Fruit fly (Drosophila melanogaster) whole organism, embryonic: ENCODE data around the gene slmb.

Experiments used
- Atf3 ChIP-seq: fragments of 200-800 bp; sonication (Bioruptor generic); optimal IDR thresholded peaks from 3 replicates; lab custom pipeline; 2016; ENCODE audit warnings: missing biosample characterization, missing genetic modification characterization
- CG11723 ChIP-seq: fragments of 200-800 bp; sonication (Bioruptor generic); optimal IDR thresholded peaks from 2 replicates; lab custom pipeline; 2017; ENCODE audit warnings: missing biosample characterization, mild to moderate bottlenecking, missing genetic modification characterization
- CG12071 ChIP-seq: fragments of 200-800 bp; sonication (Bioruptor generic); optimal IDR thresholded peaks from 3 replicates; lab custom pipeline; 2018; ENCODE audit warnings: missing biosample characterization, mild to moderate bottlenecking, missing genetic modification characterization
- CG12104 ChIP-seq: fragments of 200-800 bp; sonication (Bioruptor generic); optimal IDR thresholded peaks from 3 replicates; lab custom pipeline; 2016; ENCODE audit warnings: missing biosample characterization, missing genetic modification characterization
- CG12155 ChIP-seq: fragments of 200-800 bp; sonication (Bioruptor generic); optimal IDR thresholded peaks from 3 replicates; lab custom pipeline; 2016; ENCODE audit warnings: missing biosample characterization, missing genetic modification characterization
- CG14050 ChIP-seq: fragments of 200-800 bp; sonication (Bioruptor generic); IDR thresholded peaks from 3 replicates; pipeline ENCODE4 v1.3.6; 2022; ENCODE audit warnings: missing biosample characterization, missing genetic modification characterization
- CG15073 ChIP-seq: fragments of 200-800 bp; sonication (Bioruptor generic); optimal IDR thresholded peaks from 2 replicates; lab custom pipeline; 2016; ENCODE audit warnings: missing biosample characterization, missing genetic modification characterization
- CG15269 ChIP-seq: fragments of 200-800 bp; sonication (Bioruptor generic); optimal IDR thresholded peaks from 2 replicates; lab custom pipeline; 2018; ENCODE audit warnings: missing biosample characterization, mild to moderate bottlenecking, missing genetic modification characterization, moderate library complexity
- CG16863 ChIP-seq: fragments of 200-800 bp; sonication (Bioruptor generic); optimal IDR thresholded peaks from 3 replicates; lab custom pipeline; 2016; ENCODE audit warnings: missing biosample characterization, missing genetic modification characterization
- CG17385 ChIP-seq: fragments of 200-800 bp; sonication (Bioruptor generic); optimal IDR thresholded peaks from 3 replicates; lab custom pipeline; 2018; ENCODE audit warnings: missing biosample characterization, mild to moderate bottlenecking, missing genetic modification characterization
- CG18011 ChIP-seq: fragments of 200-800 bp; sonication (Bioruptor generic); optimal IDR thresholded peaks from 2 replicates; lab custom pipeline; 2017; ENCODE audit warnings: missing biosample characterization, missing genetic modification characterization, mild to moderate bottlenecking, moderate library complexity, missing genotype
- CG31224 ChIP-seq: fragments of 200-800 bp; sonication (Bioruptor generic); IDR thresholded peaks from 2 replicates; pipeline ENCODE4 v1.3.6; 2022; ENCODE audit warnings: missing biosample characterization, missing genetic modification characterization
- CG31365 ChIP-seq: fragments of 200-800 bp; sonication (Bioruptor generic); optimal IDR thresholded peaks from 2 replicates; lab custom pipeline; 2018; ENCODE audit warnings: missing biosample characterization, mild to moderate bottlenecking, missing genetic modification characterization
- CG31388 ChIP-seq: fragments of 200-800 bp; sonication (Bioruptor generic); optimal IDR thresholded peaks from 2 replicates; lab custom pipeline; 2016; ENCODE audit warnings: missing biosample characterization, missing genetic modification characterization
- CG8388 ChIP-seq: fragments of 200-800 bp; sonication (Bioruptor generic); optimal IDR thresholded peaks from 2 replicates; lab custom pipeline; 2019; ENCODE audit warnings: missing biosample characterization, mild to moderate bottlenecking, missing genetic modification characterization, moderate library complexity
- CG8765 ChIP-seq: fragments of 200-800 bp; sonication (Bioruptor generic); IDR thresholded peaks from 2 replicates; pipeline ENCODE4 v1.3.6; 2022; ENCODE audit warnings: missing biosample characterization, missing genetic modification characterization
- CG9609 ChIP-seq: fragments of 200-800 bp; sonication (Bioruptor generic); optimal IDR thresholded peaks from 3 replicates; lab custom pipeline; 2016; ENCODE audit warnings: missing biosample characterization, missing genetic modification characterization
- CG9797 ChIP-seq: fragments of 200-800 bp; sonication (Bioruptor generic); optimal IDR thresholded peaks from 3 replicates; lab custom pipeline; 2018; ENCODE audit warnings: missing biosample characterization, mild to moderate bottlenecking, missing genetic modification characterization
- CG9932 ChIP-seq: fragments of 200-800 bp; sonication (Bioruptor generic); IDR thresholded peaks from 2 replicates; pipeline ENCODE4 v1.3.6; 2022; ENCODE audit warnings: missing biosample characterization, missing genetic modification characterization
- CkIIα-i1 ChIP-seq: fragments of 200-800 bp; sonication (Bioruptor generic); IDR thresholded peaks from 2 replicates; pipeline ENCODE4 v1.3.6; 2022; ENCODE audit warnings: missing biosample characterization, missing genetic modification characterization
- Dfd ChIP-seq, 2 experiments: fragments of >200 bp; optimal IDR thresholded peaks; 2 replicates each; lab custom pipeline; 2017; ENCODE audit warnings: missing biosample characterization in 2 of 2, missing genetic modification characterization in 2 of 2
- Eip74EF ChIP-seq, 2 experiments: fragments of 200-800 bp in 1 of 2; fragments of >200 bp in 1 of 2; sonication (Bioruptor generic) in 1 of 2; optimal IDR thresholded peaks; 2 replicates each; lab custom pipeline; 2017 to 2019; ENCODE audit warnings: missing biosample characterization in 2 of 2, missing genetic modification characterization in 2 of 2, mild to moderate bottlenecking in 1 of 2, moderate library complexity in 1 of 2
- HHEX ChIP-seq: fragments of 200-800 bp; sonication (Bioruptor generic); optimal IDR thresholded peaks from 3 replicates; lab custom pipeline; 2017; ENCODE audit warnings: missing biosample characterization, mild to moderate bottlenecking, missing genetic modification characterization, missing genetic modification reagents
- Lpt ChIP-seq: fragments of >200 bp; optimal IDR thresholded peaks from 2 replicates; lab custom pipeline; 2018; ENCODE audit warnings: missing biosample characterization, missing genetic modification characterization
- MTF-1 ChIP-seq: fragments of 200-800 bp; sonication (Bioruptor generic); optimal IDR thresholded peaks from 2 replicates; lab custom pipeline; 2018; ENCODE audit warnings: missing biosample characterization, mild to moderate bottlenecking, missing genetic modification characterization, borderline replicate concordance
- Rfx ChIP-seq: fragments of 200-800 bp; sonication (Bioruptor generic); IDR thresholded peaks from 2 replicates; pipeline ENCODE4 v1.3.6; 2022; ENCODE audit warnings: missing biosample characterization, missing genetic modification characterization
- Vsx1 ChIP-seq: fragments of 200-800 bp; sonication (Bioruptor generic); optimal IDR thresholded peaks from 2 replicates; lab custom pipeline; 2017; ENCODE audit warnings: missing biosample characterization, mild to moderate bottlenecking, missing genetic modification characterization, missing genetic modification reagents
- az2 ChIP-seq: fragments of 200-800 bp; sonication (Bioruptor generic); optimal IDR thresholded peaks from 3 replicates; lab custom pipeline; 2016; ENCODE audit warnings: missing biosample characterization, missing genetic modification characterization
- bigmax ChIP-seq: fragments of 200-800 bp; sonication (Bioruptor generic); optimal IDR thresholded peaks from 2 replicates; lab custom pipeline; 2018; ENCODE audit warnings: missing biosample characterization, mild to moderate bottlenecking, missing genetic modification characterization
- bowl ChIP-seq: fragments of 200-800 bp; sonication (Bioruptor generic); IDR thresholded peaks from 2 replicates; pipeline ENCODE4 v1.3.6; 2022; ENCODE audit warnings: missing biosample characterization, missing genetic modification characterization
- chm ChIP-seq: fragments of 200-800 bp; sonication (Bioruptor generic); IDR thresholded peaks from 2 replicates; pipeline ENCODE4 v1.3.6; 2022; ENCODE audit warnings: missing biosample characterization, missing genetic modification characterization
- crol ChIP-seq: fragments of 200-800 bp; sonication (Bioruptor generic); IDR thresholded peaks from 2 replicates; pipeline ENCODE4 v1.3.6; 2022; ENCODE audit warnings: missing biosample characterization, missing genetic modification characterization
- dm ChIP-seq: fragments of 200-800 bp; sonication (Bioruptor generic); optimal IDR thresholded peaks from 3 replicates; lab custom pipeline; 2016; ENCODE audit warnings: missing biosample characterization, missing genetic modification characterization
- dmrt11E ChIP-seq: fragments of 200-800 bp; sonication (Bioruptor generic); optimal IDR thresholded peaks from 3 replicates; lab custom pipeline; 2018; ENCODE audit warnings: missing biosample characterization, mild to moderate bottlenecking, missing genetic modification characterization, moderate library complexity
- fd3F ChIP-seq: fragments of 200-800 bp; sonication (Bioruptor generic); optimal IDR thresholded peaks from 2 replicates; lab custom pipeline; 2018; ENCODE audit warnings: missing biosample characterization, mild to moderate bottlenecking, missing genetic modification characterization, moderate library complexity
- gem ChIP-seq: fragments of 200-800 bp; sonication (Bioruptor generic); optimal IDR thresholded peaks from 2 replicates; lab custom pipeline; 2019; ENCODE audit warnings: missing biosample characterization, mild to moderate bottlenecking, missing genetic modification characterization, moderate library complexity
- ham ChIP-seq: fragments of 200-800 bp; sonication (Bioruptor generic); IDR thresholded peaks from 2 replicates; pipeline ENCODE4 v1.3.6; 2022; ENCODE audit warnings: missing biosample characterization, missing genetic modification characterization
- peb ChIP-seq: fragments of 200-800 bp; sonication (Bioruptor generic); IDR thresholded peaks from 2 replicates; pipeline ENCODE4 v1.3.6; 2022; ENCODE audit warnings: missing biosample characterization, missing genetic modification characterization
- schlank ChIP-seq: fragments of 200-800 bp; sonication (Bioruptor generic); optimal IDR thresholded peaks from 2 replicates; lab custom pipeline; 2018; ENCODE audit warnings: missing biosample characterization, mild to moderate bottlenecking, missing genetic modification characterization
- sd ChIP-seq: fragments of 200-800 bp; sonication (Bioruptor generic); optimal IDR thresholded peaks from 3 replicates; lab custom pipeline; 2018; ENCODE audit warnings: missing biosample characterization, mild to moderate bottlenecking, missing genetic modification characterization, moderate library complexity
- sim ChIP-seq: fragments of 200-800 bp; sonication (Bioruptor generic); IDR thresholded peaks from 2 replicates; pipeline ENCODE4 v1.3.6; 2022; ENCODE audit warnings: missing biosample characterization, missing genetic modification characterization
- sna ChIP-seq: fragments of 200-800 bp; sonication (Bioruptor generic); IDR thresholded peaks from 2 replicates; pipeline ENCODE4 v1.3.6; 2022; ENCODE audit warnings: missing biosample characterization, missing genetic modification characterization; ENCODE audit not compliant: partially characterized antibody
- ssp ChIP-seq: fragments of 200-800 bp; sonication (Bioruptor generic); IDR thresholded peaks from 2 replicates; pipeline ENCODE4 v1.3.6; 2022; ENCODE audit warnings: missing biosample characterization, missing genetic modification characterization
- tin ChIP-seq: fragments of 200-800 bp; sonication (Bioruptor generic); optimal IDR thresholded peaks from 3 replicates; lab custom pipeline; 2016; ENCODE audit warnings: missing biosample characterization, missing genetic modification characterization
- toy ChIP-seq: fragments of 200-800 bp; sonication (Bioruptor generic); IDR thresholded peaks from 2 replicates; pipeline ENCODE4 v1.3.6; 2022; ENCODE audit warnings: missing biosample characterization, missing genetic modification characterization
- wdn ChIP-seq: fragments of 200-800 bp; sonication (Bioruptor generic); IDR thresholded peaks from 2 replicates; pipeline ENCODE4 v1.3.6; 2022; ENCODE audit warnings: missing biosample characterization, missing genetic modification characterization
- wek ChIP-seq: fragments of 200-800 bp; sonication (Bioruptor generic); optimal IDR thresholded peaks from 3 replicates; lab custom pipeline; 2018; ENCODE audit warnings: missing biosample characterization, mild to moderate bottlenecking, missing genetic modification characterization, moderate library complexity
- zen2 ChIP-seq: fragments of 200-800 bp; sonication (Bioruptor generic); IDR thresholded peaks from 3 replicates; pipeline ENCODE4 v1.3.6; 2022; ENCODE audit warnings: missing biosample characterization, missing genetic modification characterization; ENCODE audit not compliant: partially characterized antibody
- zf30C ChIP-seq: fragments of 200-800 bp; sonication (Bioruptor generic); optimal IDR thresholded peaks from 3 replicates; lab custom pipeline; 2018; ENCODE audit warnings: missing biosample characterization, mild to moderate bottlenecking, missing genetic modification characterization

Gene slmb

dm6 chr3R:21112742-21113465 is 14.4 kb downstream of the slmb start (continued):
- 0 out of 2 replicates have a peak, but pooled peaks have one; percentile 47 for TF ChIP-seq CG8765 (GFP tag; lab: Robert Waterston, UW)
- peak; percentile 81 for TF ChIP-seq dm (GFP tag; lab: Kevin White, UChicago)
- peak; percentile 27 for TF ChIP-seq bigmax (GFP tag; lab: Kevin White, UChicago)
- TF ChIP-seq chm (GFP tag; lab: Robert Waterston, UW): peak; percentile 89
- TF ChIP-seq az2 (GFP tag; lab: Kevin White, UChicago): peak; percentile 82
- TF ChIP-seq Eip74EF (GFP tag; optimal IDR thresholded peaks at IDR 0.05; lab: Kevin White, UChicago): peak in 1 of 2 experiments; percentile 92
- peak; percentile 94 for TF ChIP-seq Rfx (GFP tag; lab: Robert Waterston, UW)
- TF ChIP-seq CG8388 (GFP tag; lab: Kevin White, UChicago): peak; percentile 89
- TF ChIP-seq Lpt: no peak
- no peak; the same call in 1 of the 2 replicates for TF ChIP-seq CkIIα-i1 (GFP tag; lab: Robert Waterston, UW)
- peak; percentile 89 for TF ChIP-seq MTF-1 (GFP tag; lab: Kevin White, UChicago)
- TF ChIP-seq tin: peak; percentile 81
- TF ChIP-seq ssp (GFP tag; lab: Robert Waterston, UW): peak; percentile 62
- no peak for TF ChIP-seq CG9797 (GFP tag; lab: Kevin White, UChicago)
- peak; percentile 74 for TF ChIP-seq dmrt11E (tag; lab: Kevin White, UChicago)
- TF ChIP-seq crol (GFP tag; lab: Robert Waterston, UW): no peak
- peak; percentile 74 for TF ChIP-seq CG14050
- TF ChIP-seq CG31388 (GFP tag; lab: Kevin White, UChicago): peak; percentile 22
- TF ChIP-seq bowl (GFP tag; lab: Robert Waterston, UW): peak; percentile 70
- TF ChIP-seq CG9609 (GFP tag; lab: Kevin White, UChicago): peak; percentile 87
- TF ChIP-seq CG11723: peak; percentile 81
- no peak for TF ChIP-seq CG15073 (GFP tag; lab: Kevin White, UChicago)
- TF ChIP-seq CG12155 (GFP tag; lab: Kevin White, UChicago): peak; percentile 79
- peak; percentile 65; the same call in 1 of the 2 replicates for TF ChIP-seq sim (GFP tag; lab: Robert Waterston, UW)
- no peak for TF ChIP-seq zen2 (GFP tag; lab: Robert Waterston, UW)
- TF ChIP-seq CG17385: peak; percentile 83
- peak; percentile 77 for TF ChIP-seq fd3F (GFP tag; lab: Kevin White, UChicago)
- peak; percentile 84 for TF ChIP-seq wdn (GFP tag; lab: Robert Waterston, UW)
- TF ChIP-seq CG16863 (GFP tag; lab: Kevin White, UChicago): peak; percentile 87
- TF ChIP-seq CG12071 (GFP tag; lab: Kevin White, UChicago): peak; percentile 54
- TF ChIP-seq CG12104: peak; percentile 60
- no peak for TF ChIP-seq Dfd (GFP tag; optimal IDR thresholded peaks at IDR 0.05; lab: Kevin White, UChicago)
- peak; percentile 81 for TF ChIP-seq sd
- TF ChIP-seq schlank (tag; lab: Kevin White, UChicago): peak; percentile 72
- peak; percentile 94 for TF ChIP-seq gem (tag; lab: Kevin White, UChicago)
- peak; percentile 59 for TF ChIP-seq HHEX
- TF ChIP-seq toy: peak; percentile 68
- TF ChIP-seq zf30C (GFP tag; lab: Kevin White, UChicago): peak; percentile 88
- peak; percentile 91 for TF ChIP-seq CG15269 (tag; lab: Kevin White, UChicago)
- peak; percentile 75 for TF ChIP-seq CG31224 (GFP tag; lab: Robert Waterston, UW)
- TF ChIP-seq Vsx1 (GFP tag; lab: Kevin White, UChicago): peak; percentile 83
- no peak for TF ChIP-seq sna (GFP tag; lab: Robert Waterston, UW)
- TF ChIP-seq ham (GFP tag; lab: Robert Waterston, UW): peak; percentile 56; the same call in 1 of the 2 replicates
- TF ChIP-seq Atf3 (GFP tag; lab: Kevin White, UChicago): peak; percentile 77
- TF ChIP-seq CG9932 (GFP tag; lab: Robert Waterston, UW): peak; percentile 80
- peak; percentile 75 for TF ChIP-seq CG18011 (GFP tag; lab: Kevin White, UChicago)
- TF ChIP-seq CG31365: peak; percentile 81
- TF ChIP-seq wek (GFP tag; lab: Kevin White, UChicago): peak; percentile 86
- TF ChIP-seq peb (GFP tag; lab: Robert Waterston, UW): peak; percentile 74
